Worm (Caenorhabditis elegans) whole organism, L1 larva: ENCODE data around the gene F17C8.6.

Experiments used
- C16A3.4 ChIP-seq: fragments of 150-350 bp; optimal IDR thresholded peaks from 2 replicates; lab custom pipeline; 2014; ENCODE audit warnings: missing biosample characterization, missing genetic modification characterization
- C34B4.2 ChIP-seq: sonication (generic microtip); optimal IDR thresholded peaks from 2 replicates; lab custom pipeline; 2017; ENCODE audit warnings: mild to moderate bottlenecking, missing genetic modification characterization, missing compliant biosample characterization
- Y116A8C.19 ChIP-seq: sonication (generic microtip); optimal IDR thresholded peaks from 2 replicates; lab custom pipeline; 2016; ENCODE audit warnings: missing compliant biosample characterization, missing genetic modification characterization, borderline replicate concordance
- alr-1 ChIP-seq: fragments of 200-800 bp; sonication (Bioruptor generic); optimal IDR thresholded peaks from 2 replicates; lab custom pipeline; 2018; ENCODE audit warnings: borderline replicate concordance, mild to moderate bottlenecking, missing genetic modification characterization, missing compliant biosample characterization
- aly-2 ChIP-seq: fragments of 150-350 bp; optimal IDR thresholded peaks from 2 replicates; lab custom pipeline; 2014; ENCODE audit warnings: missing biosample characterization, missing genetic modification characterization
- ama-1 ChIP-seq: fragments of 150-350 bp; optimal IDR thresholded peaks from 2 replicates; lab custom pipeline; 2014
- blmp-1 ChIP-seq: fragments of 150-350 bp; optimal IDR thresholded peaks from 2 replicates; lab custom pipeline; 2014; ENCODE audit warnings: missing biosample characterization, missing genetic modification characterization
- ceh-8 ChIP-seq: fragments of 200-800 bp; sonication (Bioruptor generic); optimal IDR thresholded peaks from 2 replicates; lab custom pipeline; 2018; ENCODE audit warnings: mild to moderate bottlenecking, missing genetic modification characterization, moderate library complexity, missing compliant biosample characterization
- ceh-82 ChIP-seq, 3 experiments: fragments of 150-350 bp in 1 of 3; sonication (generic microtip) in 2 of 3; optimal IDR thresholded peaks; 2 replicates each; lab custom pipeline; 2014 to 2017; ENCODE audit warnings: missing biosample characterization in 3 of 3, missing genetic modification characterization in 3 of 3
- ceh-90 ChIP-seq: sonication (generic microtip); optimal IDR thresholded peaks from 2 replicates; lab custom pipeline; 2016; ENCODE audit warnings: missing genetic modification characterization, missing compliant biosample characterization
- dpl-1 ChIP-seq, 3 experiments: fragments of 150-350 bp in 2 of 3; sonication (generic microtip) in 1 of 3; optimal IDR thresholded peaks; 2 replicates each; lab custom pipeline; 2014 to 2017; ENCODE audit warnings: missing biosample characterization in 3 of 3, missing genetic modification characterization in 3 of 3, missing genetic modification reagents in 3 of 3
- efl-3 ChIP-seq: fragments of 200-800 bp; sonication (Bioruptor generic); optimal IDR thresholded peaks from 2 replicates; lab custom pipeline; 2018; ENCODE audit warnings: mild to moderate bottlenecking, missing genetic modification characterization, missing compliant biosample characterization
- egl-13 ChIP-seq: sonication (generic microtip); optimal IDR thresholded peaks from 2 replicates; lab custom pipeline; 2016; ENCODE audit warnings: missing genotype, missing genetic modification reagents, missing genetic modification characterization, missing compliant biosample characterization
- egl-27 ChIP-seq, 2 experiments: fragments of 150-350 bp in 1 of 2; sonication (generic microtip); optimal IDR thresholded peaks; 3 replicates each; lab custom pipeline; 2017 to 2018; ENCODE audit warnings: missing biosample characterization in 2 of 2, missing genetic modification characterization in 2 of 2, missing genetic modification reagents in 2 of 2
- fkh-10 ChIP-seq: sonication (generic microtip); optimal IDR thresholded peaks from 2 replicates; lab custom pipeline; 2017; ENCODE audit warnings: missing biosample characterization, missing genetic modification reagents, missing genetic modification characterization
- fkh-8 ChIP-seq: sonication (generic microtip); optimal IDR thresholded peaks from 2 replicates; lab custom pipeline; 2016; ENCODE audit warnings: mild to moderate bottlenecking, missing genetic modification characterization, missing compliant biosample characterization
- grh-1 ChIP-seq: fragments of 200-800 bp; sonication (Bioruptor generic); IDR thresholded peaks from 2 replicates; pipeline ENCODE4 v1.3.6; 2022; ENCODE audit warnings: missing genetic modification reagents, missing genetic modification characterization, missing compliant biosample characterization
- hlh-17 ChIP-seq: fragments of 200-800 bp; sonication (Bioruptor generic); optimal IDR thresholded peaks from 2 replicates; lab custom pipeline; 2018; ENCODE audit warnings: missing genetic modification characterization, mild to moderate bottlenecking, missing compliant biosample characterization, moderate library complexity, borderline replicate concordance
- hlh-4 ChIP-seq: sonication (generic microtip); optimal IDR thresholded peaks from 2 replicates; lab custom pipeline; 2016; ENCODE audit warnings: mild to moderate bottlenecking, missing genetic modification characterization, missing compliant biosample characterization
- hpl-2 ChIP-seq: fragments of 150-350 bp; optimal IDR thresholded peaks from 2 replicates; lab custom pipeline; 2014; ENCODE audit warnings: missing biosample characterization, missing genetic modification reagents, missing genetic modification characterization
- isw-1 ChIP-seq: fragments of 200-800 bp; sonication (Bioruptor generic); IDR thresholded peaks from 2 replicates; pipeline ENCODE4 v1.3.6; 2022; ENCODE audit warnings: missing genetic modification characterization, missing compliant biosample characterization
- lin-13 ChIP-seq: fragments of 150-350 bp; optimal IDR thresholded peaks from 2 replicates; lab custom pipeline; 2014; ENCODE audit warnings: missing biosample characterization, missing genetic modification reagents, missing genetic modification characterization
- lin-15B ChIP-seq: fragments of 150-350 bp; sonication (generic microtip); optimal IDR thresholded peaks from 3 replicates; lab custom pipeline; 2014; ENCODE audit warnings: missing biosample characterization, missing genetic modification characterization
- lin-35 ChIP-seq, 2 experiments: fragments of 150-350 bp; optimal IDR thresholded peaks; 2 replicates each; lab custom pipeline; 2014; ENCODE audit warnings: missing biosample characterization in 2 of 2, missing genetic modification characterization in 2 of 2, missing genetic modification reagents in 2 of 2
- lir-3 ChIP-seq: sonication (generic microtip); optimal IDR thresholded peaks from 2 replicates; lab custom pipeline; 2016; ENCODE audit warnings: mild to moderate bottlenecking, missing genetic modification characterization, moderate library complexity, missing compliant biosample characterization; ENCODE audit not compliant: poor library complexity
- mab-9 ChIP-seq: fragments of 200-800 bp; sonication (Bioruptor generic); IDR thresholded peaks from 2 replicates; pipeline ENCODE4 v1.3.6; 2022; ENCODE audit warnings: missing genetic modification reagents, missing genetic modification characterization, missing compliant biosample characterization
- mef-2 ChIP-seq: fragments of 150-350 bp; optimal IDR thresholded peaks from 2 replicates; lab custom pipeline; 2014; ENCODE audit warnings: missing biosample characterization, missing genetic modification characterization
- mep-1 ChIP-seq: fragments of 150-350 bp; optimal IDR thresholded peaks from 2 replicates; lab custom pipeline; 2014; ENCODE audit warnings: missing biosample characterization, missing genetic modification characterization
- nhr-12 ChIP-seq: sonication (generic microtip); optimal IDR thresholded peaks from 2 replicates; lab custom pipeline; 2017; ENCODE audit warnings: missing biosample characterization, missing genetic modification characterization
- nhr-20 ChIP-seq: sonication (generic microtip); optimal IDR thresholded peaks from 2 replicates; lab custom pipeline; 2016; ENCODE audit warnings: mild to moderate bottlenecking, missing genetic modification characterization, missing compliant biosample characterization
- nhr-237 ChIP-seq: fragments of 150-350 bp; optimal IDR thresholded peaks from 2 replicates; lab custom pipeline; 2014; ENCODE audit warnings: missing biosample characterization, missing genetic modification characterization
- nhr-28 ChIP-seq: fragments of 150-350 bp; optimal IDR thresholded peaks from 2 replicates; lab custom pipeline; 2014; ENCODE audit warnings: missing biosample characterization, missing genetic modification characterization
- nhr-47 ChIP-seq: sonication (generic microtip); optimal IDR thresholded peaks from 2 replicates; lab custom pipeline; 2016; ENCODE audit warnings: mild to moderate bottlenecking, missing genetic modification characterization, moderate library complexity, missing compliant biosample characterization
- nhr-71 ChIP-seq: sonication (generic microtip); optimal IDR thresholded peaks from 2 replicates; lab custom pipeline; 2016; ENCODE audit warnings: mild to moderate bottlenecking, missing genetic modification characterization, moderate library complexity, missing compliant biosample characterization
- nhr-76 ChIP-seq: sonication (generic microtip); optimal IDR thresholded peaks from 2 replicates; lab custom pipeline; 2017; ENCODE audit warnings: missing biosample characterization, missing genetic modification characterization
- nhr-90 ChIP-seq: sonication (generic microtip); optimal IDR thresholded peaks from 2 replicates; lab custom pipeline; 2016; ENCODE audit warnings: mild to moderate bottlenecking, missing genetic modification characterization, missing compliant biosample characterization; ENCODE audit not compliant: poor library complexity
- pag-3 ChIP-seq: sonication (generic microtip); optimal IDR thresholded peaks from 2 replicates; lab custom pipeline; 2017; ENCODE audit warnings: missing genetic modification characterization, mild to moderate bottlenecking, missing compliant biosample characterization, antibody characterized with exemption, borderline replicate concordance; ENCODE audit not compliant: insufficient read depth
- pqm-1 ChIP-seq: sonication (generic microtip); optimal IDR thresholded peaks from 3 replicates; lab custom pipeline; 2017; ENCODE audit warnings: missing biosample characterization, missing genetic modification characterization
- rnt-1 ChIP-seq: sonication (generic microtip); optimal IDR thresholded peaks from 2 replicates; lab custom pipeline; 2016; ENCODE audit warnings: mild to moderate bottlenecking, missing genetic modification characterization, moderate library complexity, missing compliant biosample characterization
- skn-1 ChIP-seq: fragments of 150-350 bp; optimal IDR thresholded peaks from 2 replicates; lab custom pipeline; 2014; ENCODE audit warnings: missing biosample characterization, missing genetic modification characterization
- snpc-4 ChIP-seq: fragments of 150-350 bp; optimal IDR thresholded peaks from 2 replicates; lab custom pipeline; 2014; ENCODE audit warnings: missing biosample characterization, missing genetic modification characterization
- snu-23 ChIP-seq: sonication (generic microtip); optimal IDR thresholded peaks from 2 replicates; lab custom pipeline; 2016; ENCODE audit warnings: missing genetic modification characterization, missing compliant biosample characterization
- sptf-1 ChIP-seq: fragments of 150-350 bp; optimal IDR thresholded peaks from 2 replicates; lab custom pipeline; 2014; ENCODE audit warnings: missing biosample characterization, missing genetic modification characterization
- swsn-7 ChIP-seq: sonication (generic microtip); optimal IDR thresholded peaks from 2 replicates; lab custom pipeline; 2016; ENCODE audit warnings: missing genetic modification characterization, missing compliant biosample characterization
- tbx-2 ChIP-seq: sonication (generic microtip); optimal IDR thresholded peaks from 2 replicates; lab custom pipeline; 2016; ENCODE audit warnings: missing genetic modification characterization, missing compliant biosample characterization
- tlp-1 ChIP-seq: fragments of 150-350 bp; optimal IDR thresholded peaks from 2 replicates; lab custom pipeline; 2014; ENCODE audit warnings: missing biosample characterization, missing genetic modification characterization
- unc-130 ChIP-seq: fragments of 150-350 bp; optimal IDR thresholded peaks from 2 replicates; lab custom pipeline; 2017; ENCODE audit warnings: missing biosample characterization, missing genetic modification characterization, inconsistent platforms
- unc-62 ChIP-seq: fragments of 150-350 bp; optimal IDR thresholded peaks from 2 replicates; lab custom pipeline; 2014; ENCODE audit warnings: missing biosample characterization, missing genetic modification reagents, missing genetic modification characterization
- unc-98 ChIP-seq: fragments of 200-800 bp; sonication (Bioruptor generic); IDR thresholded peaks from 2 replicates; pipeline ENCODE4 v1.3.6; 2022; ENCODE audit warnings: missing genetic modification characterization, missing compliant biosample characterization
- xbp-1 ChIP-seq: sonication (generic microtip); optimal IDR thresholded peaks from 2 replicates; lab custom pipeline; 2016; ENCODE audit warnings: missing genetic modification characterization, missing compliant biosample characterization
- zag-1 ChIP-seq: fragments of 150-350 bp; optimal IDR thresholded peaks from 2 replicates; lab custom pipeline; 2014; ENCODE audit warnings: missing biosample characterization, missing genetic modification characterization
- zip-4 ChIP-seq: fragments of 200-800 bp; sonication (Bioruptor generic); optimal IDR thresholded peaks from 2 replicates; lab custom pipeline; 2018; ENCODE audit warnings: mild to moderate bottlenecking, missing genetic modification characterization, moderate library complexity, missing compliant biosample characterization

The F17C8.6 gene

ce11 chrIII:4754001-4754561 lies 8.2 kb upstream of the F17C8.6 start, which contains the start of the genes rps-0 and rbg-3:
Gene rps-0, minus strand, starts transcription at chrIII:4754051.
Gene rbg-3, plus strand, starts transcription at chrIII:4754424.
- TF ChIP-seq Y116A8C.19 (tag; lab: Kevin White, UChicago): no peak
- TF ChIP-seq tbx-2 (tag; lab: Kevin White, UChicago): peak; percentile 93
- peak; percentile 55 for TF ChIP-seq hpl-2
- peak; percentile 93 for TF ChIP-seq xbp-1
- TF ChIP-seq fkh-10 (GFP tag; lab: Kevin White, UChicago): peak; percentile 42
- peak; percentile 89 for TF ChIP-seq blmp-1
- TF ChIP-seq nhr-90 (tag; lab: Kevin White, UChicago): peak; percentile 89
- TF ChIP-seq hlh-4 (tag; lab: Kevin White, UChicago): no peak
- peak; percentile 72 for TF ChIP-seq mab-9 (GFP tag; lab: Robert Waterston, UW)
- TF ChIP-seq pag-3 (tag; lab: Kevin White, UChicago): no peak
- TF ChIP-seq zip-4: peak; percentile 74
- TF ChIP-seq pqm-1 (tag; lab: Kevin White, UChicago): no peak
- peak; percentile 57 for TF ChIP-seq mef-2
- no peak for TF ChIP-seq egl-27 (tag; optimal IDR thresholded peaks at IDR 0.05; lab: Kevin White, UChicago)
- no peak for TF ChIP-seq efl-3 (GFP tag; lab: Kevin White, UChicago)
- peak; percentile 47 for TF ChIP-seq snpc-4 (tag; lab: Kevin White, UChicago)
- peak; percentile 94 for TF ChIP-seq fkh-8
- TF ChIP-seq egl-13 (tag; lab: Kevin White, UChicago): peak; percentile 82
- peak; percentile 93 for TF ChIP-seq isw-1 (GFP tag; lab: Robert Waterston, UW)
- TF ChIP-seq mep-1 (tag; lab: Kevin White, UChicago): peak; percentile 98
- no peak for TF ChIP-seq hlh-17
- TF ChIP-seq lir-3 (tag; lab: Kevin White, UChicago): peak; percentile 75
- peak; percentile 66 for TF ChIP-seq aly-2
- no peak for TF ChIP-seq alr-1 (tag; lab: Kevin White, UChicago)
- peak; percentile 88 to 93 (median 93) for TF ChIP-seq dpl-1 (GFP tag; optimal IDR thresholded peaks at IDR 0.05; lab: Kevin White, UChicago)
- TF ChIP-seq sptf-1 (tag; lab: Kevin White, UChicago): no peak
- TF ChIP-seq nhr-76 (tag; lab: Kevin White, UChicago): no peak
- TF ChIP-seq lin-35 (GFP tag; optimal IDR thresholded peaks at IDR 0.05; lab: Kevin White, UChicago): peak; percentile 92 to 95
- peak; percentile 93 to 94 (median 93) for TF ChIP-seq ceh-82 (tag; optimal IDR thresholded peaks at IDR 0.05; lab: Kevin White, UChicago)
- no peak for TF ChIP-seq nhr-12
- TF ChIP-seq swsn-7 (tag; lab: Kevin White, UChicago): peak; percentile 92
- peak; percentile 76 for TF ChIP-seq skn-1
- TF ChIP-seq unc-98 (GFP tag; lab: Robert Waterston, UW): no peak; the same call in 1 of the 2 replicates
- peak; percentile 92 for TF ChIP-seq rnt-1 (tag; lab: Kevin White, UChicago)
- TF ChIP-seq nhr-28: no peak
- peak; percentile 79 for TF ChIP-seq grh-1 (GFP tag; lab: Robert Waterston, UW)
- peak; percentile 92 for TF ChIP-seq lin-15B
- peak; percentile 97 for TF ChIP-seq unc-130 (tag; lab: Kevin White, UChicago)
- TF ChIP-seq tlp-1: no peak
- TF ChIP-seq snu-23 (GFP tag; lab: Kevin White, UChicago): peak; percentile 96
- no peak for TF ChIP-seq zag-1 (tag; lab: Kevin White, UChicago)
- TF ChIP-seq lin-13 (GFP tag; lab: Kevin White, UChicago): peak; percentile 90
- no peak for TF ChIP-seq ama-1 (lab: Kevin White, UChicago)
- no peak for TF ChIP-seq unc-62 (GFP tag; lab: Kevin White, UChicago)
- TF ChIP-seq nhr-237 (tag; lab: Kevin White, UChicago): peak; percentile 49
- TF ChIP-seq ceh-8 (GFP tag; lab: Kevin White, UChicago): peak; percentile 90
- peak; percentile 20 for TF ChIP-seq ceh-90 (tag; lab: Kevin White, UChicago)
- no peak for TF ChIP-seq C34B4.2 (tag; lab: Kevin White, UChicago)
- peak; percentile 91 for TF ChIP-seq nhr-20
- peak; percentile 95 for TF ChIP-seq nhr-47 (tag; lab: Kevin White, UChicago)
- TF ChIP-seq C16A3.4 (tag; lab: Kevin White, UChicago): peak; percentile 97
- TF ChIP-seq nhr-71 (tag; lab: Kevin White, UChicago): peak; percentile 97
